Fruit fly (Drosophila melanogaster): ENCODE measurements around the gene Marf.
A peak's percentile ranks its signal among the peaks of the same experiment; 100 is the strongest.

The Marf gene

DNA sequence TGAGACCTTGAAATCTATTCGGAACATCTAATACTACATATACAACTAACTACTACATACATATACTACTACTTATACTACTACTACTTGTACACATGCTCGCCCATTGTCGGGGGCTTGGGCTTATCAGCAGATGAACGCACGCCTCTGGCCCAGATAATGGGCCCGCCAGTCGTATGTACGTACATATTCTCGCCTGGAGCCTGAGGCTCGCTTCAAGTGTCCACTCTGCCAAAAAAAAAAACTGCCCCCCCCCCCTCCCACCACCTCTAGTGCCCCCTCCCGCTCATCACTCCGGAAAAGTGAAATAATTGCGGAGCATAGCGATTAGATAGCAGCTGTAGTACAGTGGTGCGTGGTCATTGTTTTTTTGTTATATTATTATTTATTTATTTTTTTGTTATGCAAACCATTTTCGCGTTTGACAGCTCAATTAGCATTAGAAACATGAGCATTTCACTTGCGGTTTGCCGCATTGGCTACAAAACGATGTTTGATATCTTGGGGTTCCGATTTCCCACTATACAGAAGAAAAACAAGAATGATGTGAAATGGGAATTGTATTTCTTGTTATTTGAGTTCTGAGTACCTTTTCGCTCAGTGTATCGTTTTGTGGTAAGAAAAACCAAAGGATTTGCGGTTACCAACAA lies 8.9 kb upstream of the Marf start (continued):
- TF ChIP-seq CG33557 (GFP tag; optimal IDR thresholded peaks at IDR 0.05) (no peak), shn (GFP tag; optimal IDR thresholded peaks at IDR 0.05) (no peak), ind (GFP tag; optimal IDR thresholded peaks at IDR 0.05) (peak; percentile 12), CG17359 (tag; optimal IDR thresholded peaks at IDR 0.05) (peak; percentile 9), CG10209 (GFP tag; optimal IDR thresholded peaks at IDR 0.05) (no peak), Hr51 (GFP tag; optimal IDR thresholded peaks at IDR 0.05) (peak in 1 of 2 experiments; percentile 42), Hsf (GFP tag; optimal IDR thresholded peaks at IDR 0.05) (no peak), CG8359 (GFP tag; optimal IDR thresholded peaks at IDR 0.05; ENCODE audit: borderline replicate concordance) (no peak), gem (tag; optimal IDR thresholded peaks at IDR 0.05) (peak; percentile 50), GATAe (GFP tag; conservative IDR thresholded peaks at IDR 0.05) (peak; percentile 93), Bteb2 (GFP tag; optimal IDR thresholded peaks at IDR 0.05) (no peak), CG12769 (tag; optimal IDR thresholded peaks at IDR 0.05) (peak; percentile 22), D19B (GFP tag; optimal IDR thresholded peaks at IDR 0.05) (peak; percentile 3), Ptx1 (GFP tag; IDR thresholded peaks at IDR 0.05) (peak; percentile 29; the same call in 1 of the 2 replicates), Rfx (GFP tag; IDR thresholded peaks at IDR 0.05) (0 out of 2 replicates have a peak, but pooled peaks have one; percentile 17), zfh2 (GFP tag; optimal IDR thresholded peaks at IDR 0.05) (peak; percentile 11), CG7928 (GFP tag; optimal IDR thresholded peaks at IDR 0.05) (no peak), pan (optimal IDR thresholded peaks at IDR 0.05) (no peak), pan (GFP tag; optimal IDR thresholded peaks at IDR 0.05 in 1 of 2, IDR thresholded peaks at IDR 0.05 in 1 of 2) (peak in 1 of 2 experiments; percentile 25), cwo (GFP tag; optimal IDR thresholded peaks at IDR 0.05) (peak; percentile 92), CG31441 (GFP tag; IDR thresholded peaks at IDR 0.05) (no peak), CG1602 (GFP tag; optimal IDR thresholded peaks at IDR 0.05) (no peak), nom (GFP tag; optimal IDR thresholded peaks at IDR 0.05) (no peak), CG10543 (GFP tag; optimal IDR thresholded peaks at IDR 0.05) (peak; percentile 95), Sox102F (GFP tag; optimal IDR thresholded peaks at IDR 0.05) (peak; percentile 13), CG12744 (GFP tag; optimal IDR thresholded peaks at IDR 0.05) (no peak), zfh1 (GFP tag; IDR thresholded peaks at IDR 0.05) (no peak), fd3F (GFP tag; optimal IDR thresholded peaks at IDR 0.05) (peak; percentile 7), dpn (GFP tag; optimal IDR thresholded peaks at IDR 0.05) (no peak)

- TF ChIP-seq CG15696 (tag; optimal IDR thresholded peaks at IDR 0.05) (no peak), CG7271 (tag; optimal IDR thresholded peaks at IDR 0.05) (no peak), tio (GFP tag; optimal IDR thresholded peaks at IDR 0.05) (no peak), zen2 (GFP tag; IDR thresholded peaks at IDR 0.05; ENCODE audit: partially characterized antibody) (no peak), grau (tag; optimal IDR thresholded peaks at IDR 0.05) (no peak), fd102C (GFP tag; optimal IDR thresholded peaks at IDR 0.05) (no peak), Doc3 (GFP tag; IDR thresholded peaks at IDR 0.05; ENCODE audit: partially characterized antibody) (no peak), chinmo (GFP tag; IDR thresholded peaks at IDR 0.05; ENCODE audit: partially characterized antibody) (peak; percentile 63; the same call in 1 of the 4 replicates), Optix (GFP tag; IDR thresholded peaks at IDR 0.05) (0 out of 3 replicates have a peak, but pooled peaks have one; percentile 5), Lpt (GFP tag; optimal IDR thresholded peaks at IDR 0.05) (no peak), crol (GFP tag; IDR thresholded peaks at IDR 0.05) (peak; percentile 75), CG12104 (GFP tag; optimal IDR thresholded peaks at IDR 0.05) (no peak), CG31224 (GFP tag; IDR thresholded peaks at IDR 0.05) (no peak), CG4404 (GFP tag; IDR thresholded peaks at IDR 0.05) (no peak), scrt (GFP tag; optimal IDR thresholded peaks at IDR 0.05) (no peak), CG12942 (GFP tag; optimal IDR thresholded peaks at IDR 0.05) (no peak), gem (tag; optimal IDR thresholded peaks at IDR 0.05) (no peak), HmgD (GFP tag; optimal IDR thresholded peaks at IDR 0.05) (no peak), Deaf1 (tag; optimal IDR thresholded peaks at IDR 0.05) (no peak), CG10366 (GFP tag; IDR thresholded peaks at IDR 0.05) (no peak), nom (GFP tag; optimal IDR thresholded peaks at IDR 0.05) (peak; percentile 33), Hr39 (optimal IDR thresholded peaks at IDR 0.05) (no peak), CG10209 (GFP tag; optimal IDR thresholded peaks at IDR 0.05) (no peak)
These were observed 8.2 kb upstream of the Marf start for dm6 chrX:6357456-6358007.

All from whole organism, embryonic.